Worm (Caenorhabditis elegans) whole organism, early embryonic: Measurements from ENCODE around the gene C55A6.10.
A peak's percentile ranks its signal among the peaks of the same experiment; 100 is the strongest.

Experiments used
- B0310.2 ChIP-seq: sonication (generic microtip); optimal IDR thresholded peaks from 2 replicates; lab custom pipeline; 2016; ENCODE audit warnings: mild to moderate bottlenecking, missing genetic modification characterization, missing compliant biosample characterization
- F13C5.2 ChIP-seq: sonication (generic microtip); optimal IDR thresholded peaks from 2 replicates; lab custom pipeline; 2017; ENCODE audit warnings: mild to moderate bottlenecking, missing genetic modification characterization, inconsistent platforms, missing compliant biosample characterization
- aly-1 ChIP-seq: sonication (generic microtip); optimal IDR thresholded peaks from 2 replicates; lab custom pipeline; 2016; ENCODE audit warnings: missing genetic modification characterization, missing compliant biosample characterization
- ama-1 ChIP-seq: fragments of 150-350 bp; optimal IDR thresholded peaks from 2 replicates; lab custom pipeline; 2014
- ceh-13 ChIP-seq: fragments of 200-800 bp; sonication (Bioruptor generic); optimal IDR thresholded peaks from 2 replicates; lab custom pipeline; 2018; ENCODE audit warnings: mild to moderate bottlenecking, missing genetic modification characterization, missing compliant biosample characterization
- ceh-36 ChIP-seq: sonication (generic microtip); optimal IDR thresholded peaks from 2 replicates; lab custom pipeline; 2016; ENCODE audit warnings: missing genetic modification characterization, inconsistent platforms, missing compliant biosample characterization
- ets-7 ChIP-seq: sonication (generic microtip); optimal IDR thresholded peaks from 2 replicates; lab custom pipeline; 2016; ENCODE audit warnings: missing genotype, missing genetic modification characterization, missing compliant biosample characterization
- flt-1 ChIP-seq: fragments of 200-800 bp; sonication (Bioruptor generic); IDR thresholded peaks from 2 replicates; pipeline ENCODE4 v1.3.6; 2022; ENCODE audit warnings: missing genetic modification characterization, missing compliant biosample characterization
- hmg-4 ChIP-seq: fragments of 200-800 bp; sonication (Bioruptor generic); optimal IDR thresholded peaks from 2 replicates; lab custom pipeline; 2018; ENCODE audit warnings: mild to moderate bottlenecking, missing genetic modification characterization, missing compliant biosample characterization
- hnd-1 ChIP-seq: sonication (generic microtip); optimal IDR thresholded peaks from 2 replicates; lab custom pipeline; 2016; ENCODE audit warnings: missing genetic modification characterization, missing compliant biosample characterization
- pes-1 ChIP-seq: fragments of 200-800 bp; sonication (Bioruptor generic); IDR thresholded peaks from 2 replicates; pipeline ENCODE4 v1.3.6; 2022; ENCODE audit warnings: missing genetic modification reagents, missing genetic modification characterization, missing compliant biosample characterization
- scrt-1 ChIP-seq: fragments of 200-800 bp; sonication (Bioruptor generic); IDR thresholded peaks from 2 replicates; pipeline ENCODE4 v1.3.6; 2022; ENCODE audit warnings: missing genetic modification characterization, missing compliant biosample characterization
- sea-1 ChIP-seq: fragments of 200-800 bp; sonication (Bioruptor generic); conservative IDR thresholded peaks from 2 replicates; pipeline ENCODE4 v1.3.6; 2022; ENCODE audit warnings: missing genetic modification characterization, missing compliant biosample characterization
- tbx-11 ChIP-seq: fragments of 200-800 bp; sonication (Bioruptor generic); IDR thresholded peaks from 2 replicates; pipeline ENCODE4 v1.3.6; 2022; ENCODE audit warnings: missing genetic modification characterization, missing compliant biosample characterization
- tbx-37 ChIP-seq: fragments of 200-800 bp; sonication (Bioruptor generic); conservative IDR thresholded peaks from 2 replicates; pipeline ENCODE4 v1.3.6; 2022; ENCODE audit warnings: missing genetic modification reagents, missing genetic modification characterization, missing compliant biosample characterization
- tra-4 ChIP-seq: sonication (generic microtip); optimal IDR thresholded peaks from 2 replicates; lab custom pipeline; 2017; ENCODE audit warnings: missing genetic modification characterization, missing compliant biosample characterization

C55A6.10 gene

DNA sequence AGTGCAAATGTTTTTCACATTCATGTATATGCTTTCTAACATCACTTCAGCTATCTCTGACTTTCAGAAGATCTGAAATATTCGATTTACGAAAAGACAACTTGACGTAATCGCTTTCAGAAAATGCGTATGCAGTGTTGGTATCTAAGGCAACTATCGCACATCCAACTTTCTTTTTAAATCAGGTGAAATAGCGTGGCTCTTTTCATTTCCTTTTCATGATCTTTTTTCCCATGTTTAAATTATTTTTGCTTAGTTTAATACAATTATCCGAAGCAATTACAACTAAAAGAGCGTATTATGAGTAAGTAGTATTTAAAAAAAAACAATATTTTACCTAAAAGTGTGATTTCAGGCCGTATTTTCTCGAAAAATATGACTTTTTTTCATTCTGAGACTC lies 41.6 kb downstream of the C55A6.10 start, which contains the start of gene F38B7.11:
Gene F38B7.11 (plus strand): TSS at position 301 of the 400 bp plus-strand sequence.
- TF ChIP-seq pes-1, result no peak
- no peak for TF ChIP-seq tbx-37 (GFP tag; lab: Robert Waterston, UW)
- TF ChIP-seq ama-1 (lab: Kevin White, UChicago), result no peak
- no peak for TF ChIP-seq hmg-4 (GFP tag; lab: Kevin White, UChicago)
- no peak for TF ChIP-seq aly-1 (tag; lab: Kevin White, UChicago)
- TF ChIP-seq flt-1 (GFP tag; lab: Robert Waterston, UW), result no peak
- TF ChIP-seq ceh-36 (tag; lab: Kevin White, UChicago), result no peak
- no peak for TF ChIP-seq ets-7 (tag; lab: Kevin White, UChicago)

DNA sequence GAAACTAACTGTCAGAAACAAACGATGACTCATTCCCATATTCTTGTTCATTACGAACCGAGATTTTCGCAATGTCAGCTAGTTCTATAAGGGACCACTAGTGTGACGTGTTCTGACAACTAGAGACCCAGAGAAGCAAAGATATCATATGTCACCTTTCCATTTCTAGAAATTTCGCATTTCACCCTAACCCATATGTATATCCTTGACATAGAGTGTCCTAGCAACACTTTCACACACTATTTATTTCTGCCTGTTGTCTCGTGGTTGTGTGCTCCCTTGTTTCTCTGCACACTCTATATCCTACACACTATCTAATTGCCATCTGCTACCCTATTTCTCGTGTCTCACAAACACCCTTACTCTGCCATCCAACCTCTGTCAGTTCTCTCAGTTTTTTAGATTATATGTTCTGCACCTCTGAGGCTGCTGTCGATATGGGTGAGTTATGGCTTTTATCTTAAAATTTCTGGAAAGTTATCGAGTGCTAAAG lies 43.8 kb downstream of the C55A6.10 start, which contains the start of the genes F38B7.17 and F38B7.3:
Gene F38B7.17 (minus strand): TSS at position 51 of the 493 bp plus-strand sequence.
Gene F38B7.3 (plus strand): TSS at position 194 of the 493 bp plus-strand sequence.
- TF ChIP-seq F13C5.2 (tag; lab: Kevin White, UChicago) (peak; percentile 38), hmg-4 (GFP tag; lab: Kevin White, UChicago) (no peak)

DNA sequence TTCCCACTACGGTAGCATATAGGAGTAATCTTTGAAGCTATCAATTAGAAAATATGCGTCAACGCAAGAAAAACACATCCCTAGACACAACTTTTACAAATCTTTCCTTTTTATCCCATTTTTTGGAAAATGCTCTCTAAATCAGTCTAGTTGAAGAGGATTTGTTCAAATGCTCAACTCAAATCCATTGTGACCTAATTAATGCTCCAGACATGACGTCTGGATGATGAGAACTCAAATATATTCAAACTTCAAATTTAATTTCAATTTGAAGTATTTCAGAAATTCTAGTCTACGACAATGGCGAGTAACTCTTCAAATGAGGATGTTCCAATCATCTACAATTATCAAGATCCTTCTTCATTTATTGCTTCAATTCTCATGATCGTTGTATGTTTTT lies 47.2 kb downstream of the C55A6.10 start, which contains the start of gene srx-85:
Gene srx-85 (plus strand): TSS at position 301 of the 400 bp plus-strand sequence.
- TF ChIP-seq ama-1 (lab: Kevin White, UChicago), result no peak
- TF ChIP-seq hnd-1, result no peak
- no peak for TF ChIP-seq hmg-4 (GFP tag; lab: Kevin White, UChicago)
- TF ChIP-seq scrt-1 (GFP tag; lab: Robert Waterston, UW), result no peak
- TF ChIP-seq B0310.2, result no peak
- no peak for TF ChIP-seq ceh-13
- no peak for TF ChIP-seq ceh-36 (tag; lab: Kevin White, UChicago)
- no peak for TF ChIP-seq F13C5.2 (tag; lab: Kevin White, UChicago)
- no peak for TF ChIP-seq pes-1
- no peak for TF ChIP-seq ets-7 (tag; lab: Kevin White, UChicago)
- TF ChIP-seq aly-1 (tag; lab: Kevin White, UChicago), result no peak

DNA sequence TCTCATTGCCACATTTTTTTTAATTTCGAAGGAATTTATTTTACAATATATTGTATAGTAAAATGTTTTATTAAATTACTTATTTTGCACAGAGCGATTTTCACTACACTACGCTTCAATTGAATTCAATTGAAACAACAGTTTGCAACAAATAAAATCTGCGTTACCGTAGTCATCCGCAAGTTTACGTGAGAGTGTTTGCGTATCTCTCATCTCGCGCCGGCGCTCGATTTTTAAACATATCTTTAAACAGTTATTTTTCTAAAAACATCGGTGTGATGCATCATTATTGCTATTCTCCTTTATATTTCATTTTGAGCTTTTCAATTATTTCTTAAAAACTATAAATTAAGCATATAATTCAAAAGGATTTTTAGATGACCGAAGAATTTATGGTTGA lies 49.1 kb downstream of the C55A6.10 start, which contains the start of gene duo-1:
Gene duo-1 (plus strand): TSS at position 371 of the 400 bp plus-strand sequence.
- TF ChIP-seq ets-7 (tag; lab: Kevin White, UChicago) (no peak), tbx-37 (GFP tag; lab: Robert Waterston, UW) (no peak), ceh-36 (tag; lab: Kevin White, UChicago) (no peak), ama-1 (lab: Kevin White, UChicago) (no peak), F13C5.2 (tag; lab: Kevin White, UChicago) (no peak), hmg-4 (GFP tag; lab: Kevin White, UChicago) (no peak), tbx-11 (GFP tag; lab: Robert Waterston, UW) (no peak), scrt-1 (GFP tag; lab: Robert Waterston, UW) (no peak), pes-1 (no peak), B0310.2 (no peak), hnd-1 (no peak), flt-1 (GFP tag; lab: Robert Waterston, UW) (no peak), sea-1 (GFP tag; lab: Robert Waterston, UW) (no peak), tra-4 (no peak)
